Worm (Caenorhabditis elegans) whole organism, L4 larva: Measurements from ENCODE around the gene F31B9.4.

Experiments used
- R02D3.7 ChIP-seq: fragments of 150-350 bp; sonication (generic microtip); optimal IDR thresholded peaks from 3 replicates; lab custom pipeline; 2014; ENCODE audit warnings: missing biosample characterization, missing genetic modification characterization
- Y105C5A.15 ChIP-seq: fragments of 200-800 bp; sonication (Bioruptor generic); IDR thresholded peaks from 2 replicates; pipeline ENCODE4 v1.3.6; 2022; ENCODE audit warnings: missing genetic modification characterization, missing compliant biosample characterization
- Y5F2A.4 ChIP-seq: fragments of 200-800 bp; sonication (Bioruptor generic); optimal IDR thresholded peaks from 2 replicates; lab custom pipeline; 2018; ENCODE audit warnings: mild to moderate bottlenecking, missing genetic modification characterization, missing compliant biosample characterization
- arid-1 ChIP-seq: fragments of 200-800 bp; sonication (Bioruptor generic); conservative IDR thresholded peaks from 2 replicates; pipeline ENCODE4 v1.3.6; 2022; ENCODE audit warnings: missing genetic modification reagents, missing genetic modification characterization, missing compliant biosample characterization
- ceh-20 ChIP-seq: fragments of 200-800 bp; sonication (Bioruptor generic); IDR thresholded peaks from 2 replicates; pipeline ENCODE4 v1.3.6; 2022; ENCODE audit warnings: missing genetic modification reagents, missing genetic modification characterization, missing compliant biosample characterization
- ceh-28 ChIP-seq: fragments of 150-350 bp; optimal IDR thresholded peaks from 2 replicates; lab custom pipeline; 2014; ENCODE audit warnings: missing biosample characterization, missing genetic modification reagents, missing genetic modification characterization
- ces-1 ChIP-seq: fragments of 150-350 bp; sonication (generic microtip); optimal IDR thresholded peaks from 4 replicates; lab custom pipeline; 2014; ENCODE audit warnings: missing biosample characterization, missing genetic modification reagents, missing genetic modification characterization
- daf-12 ChIP-seq: fragments of 150-350 bp; optimal IDR thresholded peaks from 2 replicates; lab custom pipeline; 2014; ENCODE audit warnings: missing biosample characterization, missing genetic modification reagents, missing genetic modification characterization
- daf-16 ChIP-seq, 3 experiments: sonication (generic microtip); optimal IDR thresholded peaks; 2 replicates each; lab custom pipeline; 2016 to 2017; ENCODE audit warnings: missing genetic modification characterization in 3 of 3, missing genetic modification reagents in 3 of 3, mild to moderate bottlenecking in 2 of 3, missing compliant biosample characterization in 2 of 3, missing biosample characterization in 1 of 3, moderate library complexity in 1 of 3
- dmd-6 ChIP-seq: fragments of 200-800 bp; sonication (Bioruptor generic); IDR thresholded peaks from 2 replicates; pipeline ENCODE4 v1.3.6; 2022; ENCODE audit warnings: missing genetic modification reagents, missing genetic modification characterization, missing compliant biosample characterization
- dmd-8 ChIP-seq: fragments of 200-800 bp; sonication (Bioruptor generic); IDR thresholded peaks from 2 replicates; pipeline ENCODE4 v1.3.6; 2022; ENCODE audit warnings: missing genetic modification characterization, missing compliant biosample characterization
- dve-1 ChIP-seq: sonication (generic microtip); optimal IDR thresholded peaks from 2 replicates; lab custom pipeline; 2017; ENCODE audit warnings: antibody characterized with exemption, mild to moderate bottlenecking, missing genetic modification characterization, missing compliant biosample characterization; ENCODE audit not compliant: insufficient read depth
- hif-1 ChIP-seq, 2 experiments: sonication (generic microtip); optimal IDR thresholded peaks; 2 replicates each; lab custom pipeline; 2016 to 2017; ENCODE audit warnings: missing compliant biosample characterization in 2 of 2, missing genetic modification characterization in 2 of 2, missing genetic modification reagents in 2 of 2, missing genotype in 2 of 2, mild to moderate bottlenecking in 1 of 2
- hlh-11 ChIP-seq: fragments of 200-800 bp; sonication (Bioruptor generic); optimal IDR thresholded peaks from 2 replicates; lab custom pipeline; 2018; ENCODE audit warnings: mild to moderate bottlenecking, missing genetic modification characterization, missing compliant biosample characterization
- hlh-30 ChIP-seq: sonication (generic microtip); optimal IDR thresholded peaks from 2 replicates; lab custom pipeline; 2017; ENCODE audit warnings: antibody characterized with exemption, mild to moderate bottlenecking, missing genetic modification characterization, missing compliant biosample characterization; ENCODE audit not compliant: insufficient read depth
- lin-13 ChIP-seq: fragments of 150-350 bp; optimal IDR thresholded peaks from 2 replicates; lab custom pipeline; 2014; ENCODE audit warnings: missing biosample characterization, missing genetic modification reagents, missing genetic modification characterization
- mdl-1 ChIP-seq, 2 experiments: fragments of 150-350 bp in 1 of 2; sonication (generic microtip) in 1 of 2; optimal IDR thresholded peaks; 2 replicates each; lab custom pipeline; 2014 to 2017; ENCODE audit warnings: missing biosample characterization in 2 of 2, missing genetic modification characterization in 2 of 2
- mxl-3 ChIP-seq: fragments of 200-800 bp; sonication (Bioruptor generic); optimal IDR thresholded peaks from 2 replicates; lab custom pipeline; 2018; ENCODE audit warnings: mild to moderate bottlenecking, missing genetic modification characterization, missing compliant biosample characterization
- nhr-102 ChIP-seq: sonication (generic microtip); optimal IDR thresholded peaks from 2 replicates; lab custom pipeline; 2016; ENCODE audit warnings: mild to moderate bottlenecking, missing genetic modification characterization, moderate library complexity, missing compliant biosample characterization
- nhr-237 ChIP-seq: sonication (generic microtip); optimal IDR thresholded peaks from 2 replicates; lab custom pipeline; 2017; ENCODE audit warnings: missing biosample characterization, missing genetic modification characterization
- nhr-28 ChIP-seq: fragments of 150-350 bp; optimal IDR thresholded peaks from 2 replicates; lab custom pipeline; 2014; ENCODE audit warnings: missing biosample characterization, missing genetic modification characterization
- nhr-42 ChIP-seq: fragments of 200-800 bp; sonication (Bioruptor generic); IDR thresholded peaks from 2 replicates; pipeline ENCODE4 v1.3.6; 2022; ENCODE audit warnings: missing genetic modification characterization, missing compliant biosample characterization
- nhr-48 ChIP-seq: sonication (generic microtip); optimal IDR thresholded peaks from 2 replicates; lab custom pipeline; 2016; ENCODE audit warnings: mild to moderate bottlenecking, missing genetic modification characterization, missing compliant biosample characterization
- nhr-77 ChIP-seq: fragments of 150-350 bp; optimal IDR thresholded peaks from 2 replicates; lab custom pipeline; 2014; ENCODE audit warnings: missing biosample characterization, missing genetic modification characterization
- pqm-1 ChIP-seq: sonication (generic microtip); optimal IDR thresholded peaks from 2 replicates; lab custom pipeline; 2017; ENCODE audit warnings: missing biosample characterization, missing genetic modification characterization
- set-16 ChIP-seq: fragments of 200-800 bp; sonication (Bioruptor generic); IDR thresholded peaks from 2 replicates; pipeline ENCODE4 v1.3.6; 2022; ENCODE audit warnings: missing genetic modification reagents, missing genetic modification characterization, missing compliant biosample characterization
- tra-1 ChIP-seq: fragments of 200-800 bp; sonication (Bioruptor generic); IDR thresholded peaks from 2 replicates; pipeline ENCODE4 v1.3.6; 2022; ENCODE audit warnings: missing genetic modification reagents, missing genetic modification characterization, missing compliant biosample characterization
- unc-62 ChIP-seq, 3 experiments: fragments of 150-350 bp in 1 of 3; sonication (generic microtip); optimal IDR thresholded peaks in 2 of 3; peaks in 1 of 3; 1 replicate in 1 of 3; 2 replicates in 2 of 3; lab custom pipeline; 2014 to 2017; ENCODE audit warnings: missing biosample characterization in 3 of 3, missing genetic modification characterization in 3 of 3, missing genetic modification reagents in 3 of 3, missing genotype in 1 of 3
- zfp-2 ChIP-seq: sonication (generic microtip); optimal IDR thresholded peaks from 2 replicates; lab custom pipeline; 2016; ENCODE audit warnings: mild to moderate bottlenecking, missing genetic modification characterization, missing compliant biosample characterization
- zfp-3 ChIP-seq: fragments of 200-800 bp; sonication (Bioruptor generic); conservative IDR thresholded peaks from 2 replicates; pipeline ENCODE4 v1.3.6; 2022; ENCODE audit warnings: missing genetic modification reagents, missing genetic modification characterization, missing compliant biosample characterization
- zip-11 ChIP-seq: fragments of 200-800 bp; sonication (Bioruptor generic); IDR thresholded peaks from 2 replicates; pipeline ENCODE4 v1.3.6; 2022; ENCODE audit warnings: missing genetic modification characterization, missing compliant biosample characterization
- zip-2 ChIP-seq: fragments of 150-350 bp; optimal IDR thresholded peaks from 2 replicates; lab custom pipeline; 2014; ENCODE audit warnings: missing biosample characterization, missing genetic modification characterization

Gene F31B9.4

ce11 chrX:15945806-15946205 is 28.9 kb upstream of the F31B9.4 start (continued):
- TF ChIP-seq zip-2 (tag; lab: Kevin White, UChicago) (no peak), set-16 (GFP tag; lab: Robert Waterston, UW) (peak; percentile 87)

- no peak for TF ChIP-seq mxl-3 (GFP tag; lab: Kevin White, UChicago)
- TF ChIP-seq ceh-28 (tag; lab: Kevin White, UChicago) = no peak
- peak; percentile 51 for TF ChIP-seq dmd-6 (GFP tag; lab: Robert Waterston, UW)
- no peak for TF ChIP-seq Y105C5A.15 (GFP tag; lab: Robert Waterston, UW)
These were observed 27.3 kb upstream of the F31B9.4 start for ce11 chrX:15944198-15944597.

- TF ChIP-seq arid-1 (GFP tag; lab: Robert Waterston, UW) (no peak), R02D3.7 (tag; lab: Kevin White, UChicago) (no peak), nhr-42 (GFP tag; lab: Robert Waterston, UW) (no peak), zfp-2 (tag; lab: Kevin White, UChicago) (no peak), zfp-3 (no peak), lin-13 (GFP tag; lab: Kevin White, UChicago) (no peak)
These were observed 26.8 kb upstream of the F31B9.4 start, which contains the start of gene mec-5 for ce11 chrX:15943709-15944108. mec-5 (plus strand) TSS chrX:15944009.

ce11 chrX:15939759-15940334 is 22.9 kb upstream of the F31B9.4 start:
- TF ChIP-seq ceh-20 (GFP tag; lab: Robert Waterston, UW) = 0 out of 2 replicates have a peak, but pooled peaks have one; percentile 46
- TF ChIP-seq dve-1 (tag; lab: Kevin White, UChicago) = peak; percentile 69
- no peak for TF ChIP-seq ces-1 (GFP tag; lab: Kevin White, UChicago)
- TF ChIP-seq mdl-1 (tag; optimal IDR thresholded peaks at IDR 0.05; lab: Kevin White, UChicago) = peak in 1 of 2 experiments; percentile 33
- no peak for TF ChIP-seq R02D3.7 (tag; lab: Kevin White, UChicago)
- TF ChIP-seq daf-16 (GFP tag; optimal IDR thresholded peaks at IDR 0.05; lab: Kevin White, UChicago) = no peak
- TF ChIP-seq daf-16 (tag; optimal IDR thresholded peaks at IDR 0.05; lab: Kevin White, UChicago) = peak; percentile 94
- TF ChIP-seq Y5F2A.4 (GFP tag; lab: Kevin White, UChicago) = no peak
- TF ChIP-seq daf-12 (tag; lab: Kevin White, UChicago) = no peak
- TF ChIP-seq hlh-30 (tag; lab: Kevin White, UChicago) = peak; percentile 48
- TF ChIP-seq nhr-102 (tag; lab: Kevin White, UChicago) = peak; percentile 95
- no peak for TF ChIP-seq nhr-237 (tag; lab: Kevin White, UChicago)
- no peak for TF ChIP-seq zip-11 (GFP tag; lab: Robert Waterston, UW)
- peak; percentile 84 for TF ChIP-seq dmd-6 (GFP tag; lab: Robert Waterston, UW)
- TF ChIP-seq dmd-8 (GFP tag; lab: Robert Waterston, UW) = no peak
- TF ChIP-seq nhr-28 = peak; percentile 76
- peak; percentile 12 for TF ChIP-seq nhr-77 (tag; lab: Kevin White, UChicago)
- peak in 1 of 2 experiments; percentile 99 for TF ChIP-seq unc-62 (GFP tag; optimal IDR thresholded peaks at IDR 0.05 in 1 of 2; lab: Kevin White, UChicago)
- TF ChIP-seq unc-62 (tag; optimal IDR thresholded peaks at IDR 0.05; lab: Kevin White, UChicago) = no peak
- peak; percentile 42; the same call in 1 of the 2 replicates for TF ChIP-seq tra-1 (GFP tag; lab: Robert Waterston, UW)
- peak; percentile 45 for TF ChIP-seq nhr-48
- peak; percentile 82 for TF ChIP-seq hlh-11
- TF ChIP-seq pqm-1 (tag; lab: Kevin White, UChicago) = peak; percentile 59
- peak in 1 of 2 experiments; percentile 38 for TF ChIP-seq hif-1 (tag; optimal IDR thresholded peaks at IDR 0.05; lab: Kevin White, UChicago)
